Fruit fly (Drosophila melanogaster) whole organism, embryonic: Measurements from ENCODE around the gene Dus3.

Source experiments
- Blimp-1 ChIP-seq: fragments of 200-800 bp; sonication (Bioruptor generic); optimal IDR thresholded peaks from 3 replicates; lab custom pipeline; 2018; ENCODE audit warnings: missing biosample characterization, missing genetic modification characterization, mild to moderate bottlenecking, moderate library complexity, missing genetic modification reagents
- CG10959 ChIP-seq: fragments of 200-800 bp; sonication (Bioruptor generic); IDR thresholded peaks from 2 replicates; pipeline ENCODE4 v1.3.6; 2022; ENCODE audit warnings: missing biosample characterization, missing genetic modification characterization
- CG12104 ChIP-seq: fragments of 200-800 bp; sonication (Bioruptor generic); optimal IDR thresholded peaks from 3 replicates; lab custom pipeline; 2016; ENCODE audit warnings: missing biosample characterization, missing genetic modification characterization
- CG12155 ChIP-seq: fragments of 200-800 bp; sonication (Bioruptor generic); optimal IDR thresholded peaks from 3 replicates; lab custom pipeline; 2016; ENCODE audit warnings: missing biosample characterization, missing genetic modification characterization
- CG13424 ChIP-seq: fragments of 200-800 bp; sonication (Bioruptor generic); optimal IDR thresholded peaks from 2 replicates; lab custom pipeline; 2019; ENCODE audit warnings: missing biosample characterization, mild to moderate bottlenecking, missing genetic modification characterization, moderate library complexity
- CG13775 ChIP-seq: fragments of 200-800 bp; sonication (Bioruptor generic); optimal IDR thresholded peaks from 3 replicates; lab custom pipeline; 2017; ENCODE audit warnings: missing biosample characterization, mild to moderate bottlenecking, missing genetic modification characterization
- CG13894 ChIP-seq: fragments of 200-800 bp; sonication (Bioruptor generic); optimal IDR thresholded peaks from 3 replicates; lab custom pipeline; 2018; ENCODE audit warnings: missing biosample characterization, mild to moderate bottlenecking, missing genetic modification characterization, moderate library complexity
- CG14050 ChIP-seq: fragments of 200-800 bp; sonication (Bioruptor generic); IDR thresholded peaks from 3 replicates; pipeline ENCODE4 v1.3.6; 2022; ENCODE audit warnings: missing biosample characterization, missing genetic modification characterization
- CG15073 ChIP-seq: fragments of 200-800 bp; sonication (Bioruptor generic); optimal IDR thresholded peaks from 2 replicates; lab custom pipeline; 2016; ENCODE audit warnings: missing biosample characterization, missing genetic modification characterization
- CG15514 ChIP-seq: fragments of 200-800 bp; sonication (Bioruptor generic); optimal IDR thresholded peaks from 3 replicates; lab custom pipeline; 2017; ENCODE audit warnings: missing biosample characterization, missing genetic modification characterization, mild to moderate bottlenecking, moderate library complexity, missing genetic modification reagents
- CG18262 ChIP-seq: fragments of 200-800 bp; optimal IDR thresholded peaks from 3 replicates; lab custom pipeline; 2019; ENCODE audit warnings: missing biosample characterization, mild to moderate bottlenecking, missing genetic modification characterization, moderate library complexity
- CG2120 ChIP-seq: fragments of 200-800 bp; sonication (Bioruptor generic); optimal IDR thresholded peaks from 3 replicates; lab custom pipeline; 2016; ENCODE audit warnings: missing biosample characterization, missing genetic modification characterization
- CG3407 ChIP-seq: fragments of 200-800 bp; sonication (Bioruptor generic); optimal IDR thresholded peaks from 2 replicates; lab custom pipeline; 2018; ENCODE audit warnings: missing biosample characterization, mild to moderate bottlenecking, missing genetic modification characterization
- CG5180 ChIP-seq: fragments of 200-800 bp; sonication (Bioruptor generic); optimal IDR thresholded peaks from 3 replicates; lab custom pipeline; 2017; ENCODE audit warnings: missing biosample characterization, missing genetic modification characterization, mild to moderate bottlenecking, moderate library complexity, missing genetic modification reagents
- CG6689 ChIP-seq: fragments of 200-800 bp; sonication (Bioruptor generic); IDR thresholded peaks from 2 replicates; pipeline ENCODE4 v1.3.6; 2022; ENCODE audit warnings: missing biosample characterization, missing genetic modification characterization
- CG7357 ChIP-seq: fragments of 200-800 bp; sonication (Bioruptor generic); IDR thresholded peaks from 3 replicates; pipeline ENCODE4 v1.3.6; 2022; ENCODE audit warnings: missing biosample characterization, missing genetic modification characterization
- CG7987 ChIP-seq: fragments of 200-800 bp; sonication (Bioruptor generic); optimal IDR thresholded peaks from 2 replicates; lab custom pipeline; 2018; ENCODE audit warnings: missing biosample characterization, mild to moderate bottlenecking, missing genetic modification characterization, moderate library complexity
- CG8359 ChIP-seq: fragments of 200-800 bp; sonication (Bioruptor generic); optimal IDR thresholded peaks from 2 replicates; lab custom pipeline; 2017; ENCODE audit warnings: missing biosample characterization, mild to moderate bottlenecking, missing genetic modification characterization, borderline replicate concordance
- CG9215 ChIP-seq: fragments of 200-800 bp; sonication (Bioruptor generic); IDR thresholded peaks from 2 replicates; pipeline ENCODE4 v1.3.6; 2022; ENCODE audit warnings: missing biosample characterization, missing genetic modification characterization
- CG9797 ChIP-seq: fragments of 200-800 bp; sonication (Bioruptor generic); optimal IDR thresholded peaks from 3 replicates; lab custom pipeline; 2018; ENCODE audit warnings: missing biosample characterization, mild to moderate bottlenecking, missing genetic modification characterization
- CG9932 ChIP-seq: fragments of 200-800 bp; sonication (Bioruptor generic); IDR thresholded peaks from 2 replicates; pipeline ENCODE4 v1.3.6; 2022; ENCODE audit warnings: missing biosample characterization, missing genetic modification characterization
- D ChIP-seq, 2 experiments: fragments of 200-800 bp in 1 of 2; fragments of >200 bp in 1 of 2; sonication (Bioruptor generic) in 1 of 2; optimal IDR thresholded peaks; 2 replicates in 1 of 2; 3 replicates in 1 of 2; lab custom pipeline; 2017; ENCODE audit warnings: mild to moderate bottlenecking in 1 of 2, missing biosample characterization in 1 of 2, missing genetic modification characterization in 1 of 2, missing genetic modification reagents in 1 of 2
- Dad ChIP-seq: fragments of 200-800 bp; sonication (Bioruptor generic); optimal IDR thresholded peaks from 3 replicates; lab custom pipeline; 2016; ENCODE audit warnings: missing biosample characterization, missing genetic modification characterization
- HmgD ChIP-seq: fragments of 200-800 bp; sonication (Bioruptor generic); optimal IDR thresholded peaks from 3 replicates; lab custom pipeline; 2016; ENCODE audit warnings: missing biosample characterization, missing genetic modification characterization
- Hmx ChIP-seq: fragments of 200-800 bp; sonication (Bioruptor generic); optimal IDR thresholded peaks from 2 replicates; lab custom pipeline; 2016; ENCODE audit warnings: missing biosample characterization, missing genetic modification characterization
- Hr39 ChIP-seq: fragments of >200 bp; optimal IDR thresholded peaks from 2 replicates; lab custom pipeline; 2017
- Hr78 ChIP-seq, 2 experiments: fragments of 200-800 bp in 1 of 2; fragments of >200 bp in 1 of 2; sonication (Bioruptor generic) in 1 of 2; optimal IDR thresholded peaks; 2 replicates each; lab custom pipeline; 2017 to 2019; ENCODE audit warnings: missing biosample characterization in 2 of 2, missing genetic modification characterization in 2 of 2, mild to moderate bottlenecking in 1 of 2, moderate library complexity in 1 of 2
- Oli ChIP-seq: fragments of 200-800 bp; sonication (Bioruptor generic); optimal IDR thresholded peaks from 2 replicates; lab custom pipeline; 2018; ENCODE audit warnings: missing biosample characterization, mild to moderate bottlenecking, missing genetic modification characterization, moderate library complexity
- Optix ChIP-seq: fragments of 200-800 bp; sonication (Bioruptor generic); IDR thresholded peaks from 3 replicates; pipeline ENCODE4 v1.3.6; 2022; ENCODE audit warnings: missing biosample characterization, missing genetic modification characterization
- abd-A ChIP-seq: fragments of 200-800 bp; sonication (Bioruptor generic); optimal IDR thresholded peaks from 3 replicates; lab custom pipeline; 2019; ENCODE audit warnings: missing biosample characterization, mild to moderate bottlenecking, missing genetic modification characterization, moderate library complexity
- br ChIP-seq: fragments of >200 bp; optimal IDR thresholded peaks from 2 replicates; lab custom pipeline; 2017
- crp ChIP-seq, 2 experiments: fragments of 200-800 bp; sonication (Bioruptor generic); optimal IDR thresholded peaks; 2 replicates in 1 of 2; 3 replicates in 1 of 2; lab custom pipeline; 2017; ENCODE audit warnings: missing biosample characterization in 2 of 2, missing genetic modification characterization in 2 of 2, mild to moderate bottlenecking in 1 of 2, moderate library complexity in 1 of 2
- ewg ChIP-seq: fragments of 200-800 bp; sonication (Bioruptor generic); optimal IDR thresholded peaks from 3 replicates; lab custom pipeline; 2017; ENCODE audit warnings: mild to moderate bottlenecking, missing biosample characterization, missing genetic modification reagents, missing genetic modification characterization
- gce ChIP-seq: fragments of 200-800 bp; sonication (Bioruptor generic); IDR thresholded peaks from 3 replicates; pipeline ENCODE4 v1.3.6; 2022; ENCODE audit warnings: missing biosample characterization, missing genetic modification characterization
- grau ChIP-seq: fragments of 200-800 bp; optimal IDR thresholded peaks from 3 replicates; lab custom pipeline; 2019; ENCODE audit warnings: missing biosample characterization, mild to moderate bottlenecking, missing genetic modification characterization, moderate library complexity
- h ChIP-seq: fragments of >200 bp; optimal IDR thresholded peaks from 2 replicates; lab custom pipeline; 2017
- ind ChIP-seq: fragments of 200-800 bp; sonication (Bioruptor generic); optimal IDR thresholded peaks from 3 replicates; lab custom pipeline; 2016; ENCODE audit warnings: missing biosample characterization, missing genetic modification characterization
- ken ChIP-seq: fragments of 200-800 bp; sonication (Bioruptor generic); IDR thresholded peaks from 3 replicates; pipeline ENCODE4 v1.3.6; 2022; ENCODE audit warnings: missing biosample characterization, missing genetic modification characterization
- knrl ChIP-seq: fragments of 200-800 bp; sonication (Bioruptor generic); IDR thresholded peaks from 3 replicates; pipeline ENCODE4 v1.3.6; 2022; ENCODE audit warnings: missing biosample characterization, missing genetic modification characterization; ENCODE audit not compliant: partially characterized antibody
- lbe ChIP-seq: fragments of 200-800 bp; sonication (Bioruptor generic); optimal IDR thresholded peaks from 2 replicates; lab custom pipeline; 2016; ENCODE audit warnings: missing biosample characterization, mild to moderate bottlenecking, missing genetic modification characterization
- oc ChIP-seq: fragments of 200-800 bp; sonication (Bioruptor generic); optimal IDR thresholded peaks from 2 replicates; lab custom pipeline; 2018; ENCODE audit warnings: missing biosample characterization, mild to moderate bottlenecking, missing genetic modification characterization, moderate library complexity
- org-1 ChIP-seq: fragments of 200-800 bp; sonication (Bioruptor generic); optimal IDR thresholded peaks from 2 replicates; lab custom pipeline; 2017; ENCODE audit warnings: missing biosample characterization, missing genetic modification characterization
- pb ChIP-seq: fragments of 200-800 bp; sonication (Bioruptor generic); optimal IDR thresholded peaks from 3 replicates; lab custom pipeline; 2016; ENCODE audit warnings: missing biosample characterization, missing genetic modification characterization
- pita ChIP-seq: fragments of 200-800 bp; sonication (Bioruptor generic); optimal IDR thresholded peaks from 2 replicates; lab custom pipeline; 2017; ENCODE audit warnings: missing biosample characterization, mild to moderate bottlenecking, missing genetic modification characterization
- salm ChIP-seq: fragments of 200-800 bp; sonication (Bioruptor generic); optimal IDR thresholded peaks from 2 replicates; lab custom pipeline; 2018; ENCODE audit warnings: missing biosample characterization, mild to moderate bottlenecking, missing genetic modification characterization
- sens-2 ChIP-seq: fragments of 200-800 bp; sonication (Bioruptor generic); IDR thresholded peaks from 2 replicates; pipeline ENCODE4 v1.3.6; 2022; ENCODE audit warnings: missing biosample characterization, missing genetic modification characterization
- unpg ChIP-seq: fragments of 200-800 bp; sonication (Bioruptor generic); optimal IDR thresholded peaks from 3 replicates; lab custom pipeline; 2018; ENCODE audit warnings: missing biosample characterization, mild to moderate bottlenecking, missing genetic modification characterization, moderate library complexity
- vfl ChIP-seq: fragments of 200-800 bp; sonication (Bioruptor generic); optimal IDR thresholded peaks from 2 replicates; lab custom pipeline; 2016; ENCODE audit warnings: missing biosample characterization, missing genetic modification characterization
- wek ChIP-seq: fragments of 200-800 bp; sonication (Bioruptor generic); optimal IDR thresholded peaks from 3 replicates; lab custom pipeline; 2018; ENCODE audit warnings: missing biosample characterization, mild to moderate bottlenecking, missing genetic modification characterization, moderate library complexity

Gene Dus3

dm6 chr2L:19758511-19759128, at the start of gene Dus3, which contains the start of gene CG10628 (continued):
- TF ChIP-seq oc (peak; percentile 85), CG12155 (GFP tag; lab: Kevin White, UChicago) (peak; percentile 90), CG5180 (GFP tag; lab: Kevin White, UChicago) (peak; percentile 62), D (optimal IDR thresholded peaks at IDR 0.05; lab: Kevin White, UChicago) (no peak), D (GFP tag; optimal IDR thresholded peaks at IDR 0.05; lab: Kevin White, UChicago) (peak; percentile 83), Blimp-1 (GFP tag; lab: Kevin White, UChicago) (peak; percentile 85), wek (GFP tag; lab: Kevin White, UChicago) (peak; percentile 53), CG13894 (tag; lab: Kevin White, UChicago) (peak; percentile 87), Hmx (peak; percentile 88), ewg (GFP tag; lab: Kevin White, UChicago) (peak; percentile 98), org-1 (GFP tag; lab: Kevin White, UChicago) (peak; percentile 77), HmgD (GFP tag; lab: Kevin White, UChicago) (peak; percentile 86), CG3407 (GFP tag; lab: Kevin White, UChicago) (peak; percentile 61), h (lab: Kevin White, UChicago) (no peak), vfl (GFP tag; lab: Kevin White, UChicago) (peak; percentile 90), CG9932 (GFP tag; lab: Robert Waterston, UW) (peak; percentile 95), CG2120 (GFP tag; lab: Kevin White, UChicago) (peak; percentile 96), knrl (GFP tag; lab: Robert Waterston, UW) (peak; percentile 72), pita (no peak), br (lab: Kevin White, UChicago) (no peak), Hr39 (no peak), CG10959 (GFP tag; lab: Robert Waterston, UW) (peak; percentile 83), CG13775 (peak; percentile 92), pb (GFP tag; lab: Kevin White, UChicago) (peak; percentile 84), sens-2 (GFP tag; lab: Robert Waterston, UW) (peak; percentile 70), CG12104 (GFP tag; lab: Kevin White, UChicago) (peak; percentile 72), Hr78 (GFP tag; optimal IDR thresholded peaks at IDR 0.05; lab: Kevin White, UChicago) (peak in 1 of 2 experiments; percentile 11), ken (peak; percentile 94), lbe (peak; percentile 59), gce (peak; percentile 70; the same call in 1 of the 3 replicates), CG15073 (GFP tag; lab: Kevin White, UChicago) (no peak), CG9797 (GFP tag; lab: Kevin White, UChicago) (peak; percentile 21), Dad (GFP tag; lab: Kevin White, UChicago) (peak; percentile 92), CG6689 (GFP tag; lab: Robert Waterston, UW) (peak; percentile 92), unpg (GFP tag; lab: Kevin White, UChicago) (peak; percentile 90), CG7987 (peak; percentile 81), crp (GFP tag; optimal IDR thresholded peaks at IDR 0.05; lab: Kevin White, UChicago) (peak; percentile 74 to 97), Optix (GFP tag; lab: Robert Waterston, UW) (peak; percentile 91), grau (peak; percentile 91), abd-A (peak; percentile 93), CG18262 (tag; lab: Kevin White, UChicago) (peak; percentile 88), CG15514 (GFP tag; lab: Kevin White, UChicago) (peak; percentile 83), ind (GFP tag; lab: Kevin White, UChicago) (peak; percentile 96), CG14050 (GFP tag; lab: Robert Waterston, UW) (peak; percentile 88), Oli (tag; lab: Kevin White, UChicago) (peak; percentile 87), CG13424 (peak; percentile 92), CG9215 (GFP tag; lab: Robert Waterston, UW) (peak; percentile 91), salm (tag; lab: Kevin White, UChicago) (peak; percentile 74), CG7357 (GFP tag; lab: Robert Waterston, UW) (peak; percentile 86), CG8359 (peak; percentile 59)
